Worm (Caenorhabditis elegans): Measurements from ENCODE around the gene pat-2.

Gene pat-2

ce11 chrIII:8809245-8809971, 9.3 kb upstream of the pat-2 start, which contains the start of gene prx-19:
TSS of gene prx-19 (minus strand) at chrIII:8809295.
- TF ChIP-seq hlh-30 (tag; optimal IDR thresholded peaks at IDR 0.05; ENCODE audit: insufficient read depth) (peak; percentile 47), hlh-11 (tag; optimal IDR thresholded peaks at IDR 0.05) (peak; percentile 8), unc-62 (GFP tag; optimal IDR thresholded peaks at IDR 0.05 in 1 of 2) (peak in 1 of 2 experiments; percentile 39), unc-62 (tag; optimal IDR thresholded peaks at IDR 0.05) (no peak), nhr-28 (tag; optimal IDR thresholded peaks at IDR 0.05) (peak; percentile 49), lin-38 (GFP tag; IDR thresholded peaks at IDR 0.05) (peak; percentile 87), mes-2 (tag; optimal IDR thresholded peaks at IDR 0.05; ENCODE audit: poor library complexity, severe bottlenecking) (peak; percentile 48), dpl-1 (GFP tag; optimal IDR thresholded peaks at IDR 0.05) (peak; percentile 92), ceh-32 (tag; optimal IDR thresholded peaks at IDR 0.05; ENCODE audit: poor library complexity) (no peak), lsy-2 (tag; optimal IDR thresholded peaks at IDR 0.05) (peak in 1 of 2 experiments; percentile 55), spr-1 (tag; optimal IDR thresholded peaks at IDR 0.05) (no peak), daf-16 (GFP tag; optimal IDR thresholded peaks at IDR 0.05) (no peak), daf-16 (tag; optimal IDR thresholded peaks at IDR 0.05) (peak; percentile 13), tag-97 (GFP tag; IDR thresholded peaks at IDR 0.05) (no peak)

- TF ChIP-seq zip-11 (GFP tag; IDR thresholded peaks at IDR 0.05) = no peak
- TF ChIP-seq dmd-8 (GFP tag; IDR thresholded peaks at IDR 0.05) = no peak
- peak; percentile 90 for TF ChIP-seq ces-1 (GFP tag; optimal IDR thresholded peaks at IDR 0.05)
- no peak for TF ChIP-seq nhr-42 (GFP tag; IDR thresholded peaks at IDR 0.05)
- TF ChIP-seq lin-15B (tag; optimal IDR thresholded peaks at IDR 0.05) = no peak
- TF ChIP-seq attf-4 (tag; optimal IDR thresholded peaks at IDR 0.05) = no peak
- TF ChIP-seq hlh-30 (tag; optimal IDR thresholded peaks at IDR 0.05; ENCODE audit: insufficient read depth) = no peak
- TF ChIP-seq fkh-10 (GFP tag; optimal IDR thresholded peaks at IDR 0.05) = peak; percentile 81
- TF ChIP-seq ceh-20 (GFP tag; IDR thresholded peaks at IDR 0.05) = no peak
- TF ChIP-seq unc-62 (GFP tag; optimal IDR thresholded peaks at IDR 0.05 in 1 of 2) = peak in 1 of 2 experiments; percentile 68
- no peak for TF ChIP-seq unc-62 (tag; optimal IDR thresholded peaks at IDR 0.05)
- TF ChIP-seq tag-97 (GFP tag; IDR thresholded peaks at IDR 0.05) = no peak
- no peak for TF ChIP-seq zfp-3 (GFP tag; conservative IDR thresholded peaks at IDR 0.05)
- no peak for TF ChIP-seq lim-7 (GFP tag; IDR thresholded peaks at IDR 0.05)
- TF ChIP-seq daf-12 (tag; optimal IDR thresholded peaks at IDR 0.05) = no peak
- no peak for TF ChIP-seq nhr-76 (tag; optimal IDR thresholded peaks at IDR 0.05)
- no peak for TF ChIP-seq spr-1 (tag; optimal IDR thresholded peaks at IDR 0.05)
- no peak for TF ChIP-seq jun-1 (tag; optimal IDR thresholded peaks at IDR 0.05)
- no peak for TF ChIP-seq cey-2 (tag; optimal IDR thresholded peaks at IDR 0.05; ENCODE audit: borderline replicate concordance, insufficient read depth)
- TF ChIP-seq dve-1 (tag; optimal IDR thresholded peaks at IDR 0.05; ENCODE audit: insufficient read depth) = no peak
- TF ChIP-seq tra-1 (GFP tag; IDR thresholded peaks at IDR 0.05) = no peak
- TF ChIP-seq ztf-7 (tag; optimal IDR thresholded peaks at IDR 0.05) = no peak
- no peak for TF ChIP-seq ceh-32 (tag; optimal IDR thresholded peaks at IDR 0.05; ENCODE audit: poor library complexity)
- 0 out of 2 replicates have a peak, but pooled peaks have one; percentile 23 for TF ChIP-seq ctbp-1 (GFP tag; IDR thresholded peaks at IDR 0.05)
- no peak for TF ChIP-seq nhr-25 (tag; optimal IDR thresholded peaks at IDR 0.05; ENCODE audit: borderline replicate concordance, insufficient read depth)
- TF ChIP-seq Y48G9A.11 (GFP tag; IDR thresholded peaks at IDR 0.05) = no peak
- TF ChIP-seq nhr-10 (tag; optimal IDR thresholded peaks at IDR 0.05) = no peak
- peak in 1 of 2 experiments; percentile 6 for TF ChIP-seq lsy-2 (tag; optimal IDR thresholded peaks at IDR 0.05)
- TF ChIP-seq hlh-11 (tag; optimal IDR thresholded peaks at IDR 0.05) = no peak
- TF ChIP-seq nhr-11 (tag; optimal IDR thresholded peaks at IDR 0.05) = no peak
Observed at ce11 chrIII:8811111-8811510, 7.6 kb upstream of the pat-2 start.

ce11 chrIII:8815699-8816098, 3.0 kb upstream of the pat-2 start:
- TF ChIP-seq ceh-32 (tag; optimal IDR thresholded peaks at IDR 0.05; ENCODE audit: poor library complexity) (no peak), hmg-1.1 (GFP tag; IDR thresholded peaks at IDR 0.05) (0 out of 2 replicates have a peak, but pooled peaks have one; percentile 39), nhr-48 (tag; optimal IDR thresholded peaks at IDR 0.05) (no peak), nhr-11 (tag; optimal IDR thresholded peaks at IDR 0.05) (no peak), lin-39 (tag; optimal IDR thresholded peaks at IDR 0.05) (no peak), hlh-11 (tag; optimal IDR thresholded peaks at IDR 0.05) (peak; percentile 39), aha-1 (tag) (peak; percentile 67), zip-2 (tag; optimal IDR thresholded peaks at IDR 0.05) (no peak)

Measured in whole organism, L4 larva.